Worm (Caenorhabditis elegans): ENCODE measurements around the gene T12B3.3.

Gene T12B3.3

ce11 chrIV:7393700-7394099, 18.8 kb downstream of the T12B3.3 start, which contains the start of gene pitr-1:
Gene pitr-1 (plus strand): TSS chrIV:7394085.
- TF ChIP-seq rnt-1 (tag; optimal IDR thresholded peaks at IDR 0.05) (peak; percentile 21), fkh-4 (tag; optimal IDR thresholded peaks at IDR 0.05; ENCODE audit: borderline replicate concordance) (no peak), efl-1 (optimal IDR thresholded peaks at IDR 0.05) (no peak), efl-1 (GFP tag; optimal IDR thresholded peaks at IDR 0.05 in 1 of 2) (peak in 1 of 2 experiments; percentile 44), pqm-1 (tag; optimal IDR thresholded peaks at IDR 0.05) (peak; percentile 54), unc-62 (GFP tag; optimal IDR thresholded peaks at IDR 0.05) (no peak), elt-2 (tag; optimal IDR thresholded peaks at IDR 0.05) (peak; percentile 87), lin-35 (GFP tag; optimal IDR thresholded peaks at IDR 0.05) (peak in 1 of 2 experiments; percentile 33), nhr-71 (tag; optimal IDR thresholded peaks at IDR 0.05) (peak; percentile 43), lin-14 (GFP tag; optimal IDR thresholded peaks at IDR 0.05) (peak; percentile 9), nhr-90 (tag; optimal IDR thresholded peaks at IDR 0.05; ENCODE audit: poor library complexity) (peak; percentile 6)

- TF ChIP-seq fkh-4 (tag; optimal IDR thresholded peaks at IDR 0.05; ENCODE audit: borderline replicate concordance) (no peak), tbx-2 (tag; optimal IDR thresholded peaks at IDR 0.05) (peak; percentile 30), mab-9 (GFP tag; IDR thresholded peaks at IDR 0.05) (no peak), sptf-1 (tag; optimal IDR thresholded peaks at IDR 0.05) (no peak), efl-1 (optimal IDR thresholded peaks at IDR 0.05) (no peak), efl-1 (GFP tag; optimal IDR thresholded peaks at IDR 0.05 in 1 of 2) (peak in 1 of 2 experiments; percentile 77), hlh-17 (GFP tag; optimal IDR thresholded peaks at IDR 0.05; ENCODE audit: borderline replicate concordance) (no peak), sup-37 (GFP tag; optimal IDR thresholded peaks at IDR 0.05) (no peak), ceh-88 (GFP tag; IDR thresholded peaks at IDR 0.05) (no peak), unc-130 (tag; optimal IDR thresholded peaks at IDR 0.05) (no peak), nhr-77 (tag; optimal IDR thresholded peaks at IDR 0.05) (no peak), lin-14 (GFP tag; optimal IDR thresholded peaks at IDR 0.05) (peak; percentile 5), irx-1 (tag; optimal IDR thresholded peaks at IDR 0.05) (no peak), egl-27 (tag; optimal IDR thresholded peaks at IDR 0.05) (no peak)
These were observed 22.6 kb downstream of the T12B3.3 start for ce11 chrIV:7397507-7397906.

ce11 chrIV:7400502-7401118, 25.7 kb downstream of the T12B3.3 start:
- TF ChIP-seq egl-13 (tag; optimal IDR thresholded peaks at IDR 0.05) (no peak), snu-23 (GFP tag; optimal IDR thresholded peaks at IDR 0.05) (peak; percentile 20), lsy-2 (tag; optimal IDR thresholded peaks at IDR 0.05) (peak in 1 of 2 experiments; percentile 14), tlp-1 (tag; optimal IDR thresholded peaks at IDR 0.05) (no peak), alr-1 (tag; optimal IDR thresholded peaks at IDR 0.05; ENCODE audit: borderline replicate concordance) (no peak), ets-5 (GFP tag; IDR thresholded peaks at IDR 0.05) (no peak), nhr-71 (tag; optimal IDR thresholded peaks at IDR 0.05) (peak; percentile 45), fkh-10 (GFP tag; optimal IDR thresholded peaks at IDR 0.05) (peak; percentile 58), pqm-1 (tag; optimal IDR thresholded peaks at IDR 0.05) (no peak), zip-4 (GFP tag; optimal IDR thresholded peaks at IDR 0.05) (no peak), C34B4.2 (tag; optimal IDR thresholded peaks at IDR 0.05) (no peak), rnt-1 (tag; optimal IDR thresholded peaks at IDR 0.05) (peak; percentile 35), dsc-1 (tag; optimal IDR thresholded peaks at IDR 0.05) (peak; percentile 39), unc-30 (tag; optimal IDR thresholded peaks at IDR 0.05) (no peak), ceh-88 (GFP tag; IDR thresholded peaks at IDR 0.05) (no peak), unc-86 (tag; optimal IDR thresholded peaks at IDR 0.05) (peak; percentile 40), lin-15B (tag; optimal IDR thresholded peaks at IDR 0.05) (no peak), ceh-82 (tag; optimal IDR thresholded peaks at IDR 0.05) (peak in 1 of 3 experiments; percentile 39), swsn-7 (tag; optimal IDR thresholded peaks at IDR 0.05) (peak; percentile 14), elt-3 (tag; optimal IDR thresholded peaks at IDR 0.05) (no peak), lin-35 (GFP tag; optimal IDR thresholded peaks at IDR 0.05) (no peak), jun-1 (tag; optimal IDR thresholded peaks at IDR 0.05) (no peak), lin-13 (GFP tag; optimal IDR thresholded peaks at IDR 0.05) (no peak), nhr-11 (tag; optimal IDR thresholded peaks at IDR 0.05) (no peak), nhr-47 (tag; optimal IDR thresholded peaks at IDR 0.05) (no peak), nhr-84 (tag; optimal IDR thresholded peaks at IDR 0.05) (no peak), lir-3 (tag; optimal IDR thresholded peaks at IDR 0.05; ENCODE audit: poor library complexity) (no peak), nhr-85 (tag) (no peak), ces-1 (GFP tag; optimal IDR thresholded peaks at IDR 0.05) (no peak), hpl-2 (GFP tag; optimal IDR thresholded peaks at IDR 0.05) (no peak), ztf-4 (tag; optimal IDR thresholded peaks at IDR 0.05) (no peak), fos-1 (tag; optimal IDR thresholded peaks at IDR 0.05) (no peak)
